Worm (Caenorhabditis elegans) whole organism, L4 larva: ENCODE data around the gene wrt-6.

Experiments used
- F10B5.3 ChIP-seq: sonication (generic microtip); optimal IDR thresholded peaks from 2 replicates; lab custom pipeline; 2016; ENCODE audit warnings: mild to moderate bottlenecking, missing genetic modification characterization, missing compliant biosample characterization
- F44E2.7 ChIP-seq: fragments of 200-800 bp; sonication (Bioruptor generic); IDR thresholded peaks from 2 replicates; pipeline ENCODE4 v2.1.2; 2022; ENCODE audit warnings: missing genetic modification characterization, missing compliant biosample characterization
- T20F7.1 ChIP-seq: fragments of 200-800 bp; sonication (Bioruptor generic); optimal IDR thresholded peaks from 2 replicates; lab custom pipeline; 2018; ENCODE audit warnings: mild to moderate bottlenecking, missing genetic modification characterization, missing compliant biosample characterization
- T26A8.4 ChIP-seq: fragments of 200-800 bp; sonication (Bioruptor generic); IDR thresholded peaks from 2 replicates; pipeline ENCODE4 v1.3.6; 2022; ENCODE audit warnings: missing genetic modification characterization, missing compliant biosample characterization
- Y105C5A.15 ChIP-seq: fragments of 200-800 bp; sonication (Bioruptor generic); IDR thresholded peaks from 2 replicates; pipeline ENCODE4 v1.3.6; 2022; ENCODE audit warnings: missing genetic modification characterization, missing compliant biosample characterization
- Y75B8A.6 ChIP-seq: fragments of 200-800 bp; sonication (Bioruptor generic); IDR thresholded peaks from 2 replicates; pipeline ENCODE4 v1.3.6; 2022; ENCODE audit warnings: missing genetic modification reagents, missing genetic modification characterization, missing compliant biosample characterization
- ZK337.2 ChIP-seq: fragments of 200-800 bp; sonication (Bioruptor generic); IDR thresholded peaks from 2 replicates; pipeline ENCODE4 v1.3.6; 2022; ENCODE audit warnings: missing genetic modification reagents, missing genetic modification characterization, missing compliant biosample characterization
- ZK546.5 ChIP-seq, 2 experiments: sonication (generic microtip); optimal IDR thresholded peaks; 2 replicates each; lab custom pipeline; 2017; ENCODE audit warnings: missing biosample characterization in 2 of 2, missing genetic modification characterization in 2 of 2
- aha-1 ChIP-seq: fragments of 150-350 bp; peaks from one replicate; lab custom pipeline; 2014; ENCODE audit warnings: missing biosample characterization, missing genetic modification characterization
- ceh-20 ChIP-seq: fragments of 200-800 bp; sonication (Bioruptor generic); IDR thresholded peaks from 2 replicates; pipeline ENCODE4 v1.3.6; 2022; ENCODE audit warnings: missing genetic modification reagents, missing genetic modification characterization, missing compliant biosample characterization
- ceh-32 ChIP-seq: sonication (generic microtip); optimal IDR thresholded peaks from 2 replicates; lab custom pipeline; 2016; ENCODE audit warnings: mild to moderate bottlenecking, missing genetic modification characterization, missing compliant biosample characterization; ENCODE audit not compliant: poor library complexity
- ceh-82 ChIP-seq: sonication (generic microtip); optimal IDR thresholded peaks from 2 replicates; lab custom pipeline; 2017; ENCODE audit warnings: missing biosample characterization, missing genetic modification characterization
- ces-1 ChIP-seq: fragments of 150-350 bp; sonication (generic microtip); optimal IDR thresholded peaks from 4 replicates; lab custom pipeline; 2014; ENCODE audit warnings: missing biosample characterization, missing genetic modification reagents, missing genetic modification characterization
- cey-2 ChIP-seq: sonication (generic microtip); optimal IDR thresholded peaks from 3 replicates; lab custom pipeline; 2017; ENCODE audit warnings: missing genetic modification characterization, mild to moderate bottlenecking, missing compliant biosample characterization, antibody characterized with exemption, borderline replicate concordance; ENCODE audit not compliant: insufficient read depth
- ctbp-1 ChIP-seq: fragments of 200-800 bp; sonication (Bioruptor generic); IDR thresholded peaks from 2 replicates; pipeline ENCODE4 v1.3.6; 2022; ENCODE audit warnings: missing genetic modification reagents, missing genetic modification characterization, missing compliant biosample characterization
- daf-16 ChIP-seq, 3 experiments: sonication (generic microtip); optimal IDR thresholded peaks; 2 replicates each; lab custom pipeline; 2016 to 2017; ENCODE audit warnings: missing genetic modification characterization in 3 of 3, missing genetic modification reagents in 3 of 3, mild to moderate bottlenecking in 2 of 3, missing compliant biosample characterization in 2 of 3, missing biosample characterization in 1 of 3, moderate library complexity in 1 of 3
- daf-19 ChIP-seq: fragments of 200-800 bp; sonication (Bioruptor generic); conservative IDR thresholded peaks from 2 replicates; pipeline ENCODE4 v1.3.6; 2022; ENCODE audit warnings: missing genetic modification characterization, missing compliant biosample characterization
- dmd-8 ChIP-seq: fragments of 200-800 bp; sonication (Bioruptor generic); IDR thresholded peaks from 2 replicates; pipeline ENCODE4 v1.3.6; 2022; ENCODE audit warnings: missing genetic modification characterization, missing compliant biosample characterization
- egl-27 ChIP-seq: sonication (generic microtip); optimal IDR thresholded peaks from 3 replicates; lab custom pipeline; 2017; ENCODE audit warnings: missing biosample characterization, missing genetic modification reagents, missing genetic modification characterization
- gei-8 ChIP-seq: fragments of 200-800 bp; sonication (Bioruptor generic); optimal IDR thresholded peaks from 2 replicates; lab custom pipeline; 2018; ENCODE audit warnings: mild to moderate bottlenecking, missing genetic modification characterization, missing compliant biosample characterization
- hif-1 ChIP-seq, 2 experiments: sonication (generic microtip); optimal IDR thresholded peaks; 2 replicates each; lab custom pipeline; 2016 to 2017; ENCODE audit warnings: missing compliant biosample characterization in 2 of 2, missing genetic modification characterization in 2 of 2, missing genetic modification reagents in 2 of 2, missing genotype in 2 of 2, mild to moderate bottlenecking in 1 of 2
- hlh-30 ChIP-seq: sonication (generic microtip); optimal IDR thresholded peaks from 2 replicates; lab custom pipeline; 2017; ENCODE audit warnings: antibody characterized with exemption, mild to moderate bottlenecking, missing genetic modification characterization, missing compliant biosample characterization; ENCODE audit not compliant: insufficient read depth
- jun-1 ChIP-seq: fragments of 150-350 bp; optimal IDR thresholded peaks from 2 replicates; lab custom pipeline; 2014; ENCODE audit warnings: missing biosample characterization, missing genetic modification reagents, missing genetic modification characterization
- lim-7 ChIP-seq: fragments of 200-800 bp; sonication (Bioruptor generic); IDR thresholded peaks from 2 replicates; pipeline ENCODE4 v1.3.6; 2022; ENCODE audit warnings: missing genetic modification characterization, missing compliant biosample characterization
- lin-13 ChIP-seq: fragments of 150-350 bp; optimal IDR thresholded peaks from 2 replicates; lab custom pipeline; 2014; ENCODE audit warnings: missing biosample characterization, missing genetic modification reagents, missing genetic modification characterization
- lin-15B ChIP-seq: fragments of 150-350 bp; sonication (generic microtip); optimal IDR thresholded peaks from 3 replicates; lab custom pipeline; 2014; ENCODE audit warnings: missing biosample characterization, missing genetic modification characterization
- lin-38 ChIP-seq: fragments of 200-800 bp; sonication (Bioruptor generic); IDR thresholded peaks from 2 replicates; pipeline ENCODE4 v1.3.6; 2022; ENCODE audit warnings: missing genetic modification reagents, missing genetic modification characterization, missing compliant biosample characterization
- madf-5 ChIP-seq, 2 experiments: fragments of 200-800 bp; sonication (Bioruptor generic); IDR thresholded peaks; 2 replicates each; pipeline ENCODE4 v1.3.6; 2022; ENCODE audit warnings: missing compliant biosample characterization in 2 of 2, missing genetic modification characterization in 2 of 2
- madf-9 ChIP-seq: fragments of 200-800 bp; sonication (Bioruptor generic); conservative IDR thresholded peaks from 2 replicates; pipeline ENCODE4 v1.3.6; 2022; ENCODE audit warnings: missing genetic modification reagents, missing genetic modification characterization, missing compliant biosample characterization
- mdl-1 ChIP-seq, 2 experiments: fragments of 150-350 bp in 1 of 2; sonication (generic microtip) in 1 of 2; optimal IDR thresholded peaks; 2 replicates each; lab custom pipeline; 2014 to 2017; ENCODE audit warnings: missing biosample characterization in 2 of 2, missing genetic modification characterization in 2 of 2
- mxl-3 ChIP-seq: fragments of 200-800 bp; sonication (Bioruptor generic); optimal IDR thresholded peaks from 2 replicates; lab custom pipeline; 2018; ENCODE audit warnings: mild to moderate bottlenecking, missing genetic modification characterization, missing compliant biosample characterization
- nhr-102 ChIP-seq: sonication (generic microtip); optimal IDR thresholded peaks from 2 replicates; lab custom pipeline; 2016; ENCODE audit warnings: mild to moderate bottlenecking, missing genetic modification characterization, moderate library complexity, missing compliant biosample characterization
- nhr-111 ChIP-seq: fragments of 200-800 bp; sonication (Bioruptor generic); optimal IDR thresholded peaks from 2 replicates; lab custom pipeline; 2018; ENCODE audit warnings: mild to moderate bottlenecking, missing genetic modification characterization, missing compliant biosample characterization
- nhr-25 ChIP-seq: sonication (generic microtip); optimal IDR thresholded peaks from 2 replicates; lab custom pipeline; 2017; ENCODE audit warnings: missing genetic modification characterization, mild to moderate bottlenecking, missing compliant biosample characterization, antibody characterized with exemption, moderate library complexity, borderline replicate concordance; ENCODE audit not compliant: insufficient read depth
- nhr-28 ChIP-seq: fragments of 150-350 bp; optimal IDR thresholded peaks from 2 replicates; lab custom pipeline; 2014; ENCODE audit warnings: missing biosample characterization, missing genetic modification characterization
- nhr-6 ChIP-seq: fragments of 150-350 bp; optimal IDR thresholded peaks from 2 replicates; lab custom pipeline; 2014; ENCODE audit warnings: missing biosample characterization, missing genetic modification characterization
- nhr-76 ChIP-seq: fragments of 150-350 bp; optimal IDR thresholded peaks from 2 replicates; lab custom pipeline; 2014; ENCODE audit warnings: missing biosample characterization, missing genetic modification characterization
- pqm-1 ChIP-seq: sonication (generic microtip); optimal IDR thresholded peaks from 2 replicates; lab custom pipeline; 2017; ENCODE audit warnings: missing biosample characterization, missing genetic modification characterization
- spr-1 ChIP-seq: sonication (generic microtip); optimal IDR thresholded peaks from 2 replicates; lab custom pipeline; 2016; ENCODE audit warnings: mild to moderate bottlenecking, missing genetic modification characterization, missing compliant biosample characterization
- tag-97 ChIP-seq: fragments of 200-800 bp; sonication (Bioruptor generic); IDR thresholded peaks from 2 replicates; pipeline ENCODE4 v1.3.6; 2022; ENCODE audit warnings: missing genetic modification characterization, missing compliant biosample characterization
- zfp-2 ChIP-seq: sonication (generic microtip); optimal IDR thresholded peaks from 2 replicates; lab custom pipeline; 2016; ENCODE audit warnings: mild to moderate bottlenecking, missing genetic modification characterization, missing compliant biosample characterization
- zip-2 ChIP-seq: fragments of 150-350 bp; optimal IDR thresholded peaks from 2 replicates; lab custom pipeline; 2014; ENCODE audit warnings: missing biosample characterization, missing genetic modification characterization

Gene wrt-6

DNA sequence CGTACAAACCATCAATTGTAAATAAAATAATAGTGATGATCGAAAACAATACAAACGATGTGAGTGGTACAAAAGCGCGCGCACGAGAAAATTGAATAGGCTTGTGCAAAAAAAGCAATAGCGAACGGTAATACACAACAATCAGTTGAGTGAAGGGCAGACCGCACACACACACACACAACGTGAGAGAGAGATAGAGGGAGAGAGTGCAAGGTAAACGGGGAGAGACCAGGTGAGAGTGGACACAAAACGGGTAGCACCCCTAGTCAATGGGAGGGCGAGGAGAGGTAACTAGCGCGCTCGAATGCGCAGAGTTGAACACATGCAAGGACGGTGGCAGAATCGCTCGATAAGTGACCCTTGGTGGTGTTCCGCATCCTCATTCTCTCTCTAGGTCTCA, 7.8 kb upstream of the wrt-6 start (continued):
- TF ChIP-seq T26A8.4 (GFP tag; lab: Robert Waterston, UW), result no peak
- TF ChIP-seq ctbp-1, result no peak
- peak; percentile 55 for TF ChIP-seq nhr-6 (tag; lab: Kevin White, UChicago)
- TF ChIP-seq lin-38, result no peak
- peak; percentile 2 for TF ChIP-seq nhr-102 (tag; lab: Kevin White, UChicago)
- TF ChIP-seq tag-97 (GFP tag; lab: Robert Waterston, UW), result no peak
- no peak for TF ChIP-seq nhr-76 (tag; lab: Kevin White, UChicago)
- TF ChIP-seq zfp-2, result no peak
- TF ChIP-seq egl-27 (tag; lab: Kevin White, UChicago), result no peak
- TF ChIP-seq mdl-1 (tag; optimal IDR thresholded peaks at IDR 0.05; lab: Kevin White, UChicago), result peak in 1 of 2 experiments; percentile 74
- TF ChIP-seq F10B5.3 (tag; lab: Kevin White, UChicago), result peak; percentile 4
- TF ChIP-seq Y105C5A.15 (GFP tag; lab: Robert Waterston, UW), result 0 out of 2 replicates have a peak, but pooled peaks have one; percentile 39
- no peak for TF ChIP-seq madf-9 (GFP tag; lab: Robert Waterston, UW)
- TF ChIP-seq hif-1 (tag; optimal IDR thresholded peaks at IDR 0.05; lab: Kevin White, UChicago), result peak in 1 of 2 experiments; percentile 4
- TF ChIP-seq ceh-82 (tag; lab: Kevin White, UChicago), result no peak
- no peak for TF ChIP-seq jun-1 (tag; lab: Kevin White, UChicago)
- TF ChIP-seq ZK337.2 (GFP tag; lab: Robert Waterston, UW), result no peak
- TF ChIP-seq daf-19 (GFP tag; lab: Robert Waterston, UW), result no peak
- TF ChIP-seq hlh-30 (tag; lab: Kevin White, UChicago), result peak; percentile 60
- peak; percentile 60 for TF ChIP-seq mxl-3 (GFP tag; lab: Kevin White, UChicago)
- TF ChIP-seq cey-2 (tag; lab: Kevin White, UChicago), result no peak
- TF ChIP-seq ceh-32 (tag; lab: Kevin White, UChicago), result no peak
- no peak for TF ChIP-seq ceh-20
- TF ChIP-seq dmd-8 (GFP tag; lab: Robert Waterston, UW), result no peak
- no peak for TF ChIP-seq Y75B8A.6 (GFP tag; lab: Robert Waterston, UW)
- no peak for TF ChIP-seq madf-5 (GFP tag; IDR thresholded peaks at IDR 0.05; lab: Robert Waterston, UW)
- TF ChIP-seq lin-15B (tag; lab: Kevin White, UChicago), result no peak
- no peak for TF ChIP-seq ces-1 (GFP tag; lab: Kevin White, UChicago)
- TF ChIP-seq lim-7 (GFP tag; lab: Robert Waterston, UW), result no peak
- no peak for TF ChIP-seq F44E2.7 (GFP tag; lab: Robert Waterston, UW)
- no peak for TF ChIP-seq daf-16 (GFP tag; optimal IDR thresholded peaks at IDR 0.05; lab: Kevin White, UChicago)
- peak; percentile 64 for TF ChIP-seq daf-16 (tag; optimal IDR thresholded peaks at IDR 0.05; lab: Kevin White, UChicago)
- TF ChIP-seq lin-13 (GFP tag; lab: Kevin White, UChicago), result no peak
- no peak for TF ChIP-seq ZK546.5 (tag; optimal IDR thresholded peaks at IDR 0.05; lab: Kevin White, UChicago)
- no peak for TF ChIP-seq zip-2 (tag; lab: Kevin White, UChicago)
- no peak for TF ChIP-seq aha-1 (tag; lab: Kevin White, UChicago)
- no peak for TF ChIP-seq nhr-111 (GFP tag; lab: Kevin White, UChicago)
- TF ChIP-seq nhr-25 (tag; lab: Kevin White, UChicago), result no peak
- no peak for TF ChIP-seq T20F7.1 (GFP tag; lab: Kevin White, UChicago)
- no peak for TF ChIP-seq gei-8

ce11 chrX:3473793-3474192, 6.3 kb upstream of the wrt-6 start:
- TF ChIP-seq pqm-1 (tag; lab: Kevin White, UChicago), result peak; percentile 49
- TF ChIP-seq spr-1 (tag; lab: Kevin White, UChicago), result no peak
- TF ChIP-seq nhr-28 (tag; lab: Kevin White, UChicago), result peak; percentile 35
- TF ChIP-seq ces-1 (GFP tag; lab: Kevin White, UChicago), result no peak
- no peak for TF ChIP-seq daf-16 (GFP tag; optimal IDR thresholded peaks at IDR 0.05; lab: Kevin White, UChicago)
- peak; percentile 27 for TF ChIP-seq daf-16 (tag; optimal IDR thresholded peaks at IDR 0.05; lab: Kevin White, UChicago)
- no peak for TF ChIP-seq nhr-76 (tag; lab: Kevin White, UChicago)
